Worm (Caenorhabditis elegans) whole organism, L3 larva: ENCODE data around the gene rps-4.

Source experiments
- ZK546.5 ChIP-seq: sonication (generic microtip); optimal IDR thresholded peaks from 2 replicates; lab custom pipeline; 2017; ENCODE audit warnings: missing biosample characterization, missing genetic modification characterization
- aly-2 ChIP-seq: fragments of 150-350 bp; optimal IDR thresholded peaks from 2 replicates; lab custom pipeline; 2014; ENCODE audit warnings: missing biosample characterization, missing genetic modification characterization
- ama-1 ChIP-seq: fragments of 150-350 bp; optimal IDR thresholded peaks from 2 replicates; lab custom pipeline; 2018
- ceh-16 ChIP-seq: sonication (generic microtip); optimal IDR thresholded peaks from 2 replicates; lab custom pipeline; 2017; ENCODE audit warnings: missing biosample characterization, missing genetic modification characterization
- ceh-28 ChIP-seq: fragments of 150-350 bp; optimal IDR thresholded peaks from 2 replicates; lab custom pipeline; 2014; ENCODE audit warnings: missing biosample characterization, missing genetic modification reagents, missing genetic modification characterization
- ceh-9 ChIP-seq: sonication (generic microtip); optimal IDR thresholded peaks from 2 replicates; lab custom pipeline; 2018; ENCODE audit warnings: missing biosample characterization, missing genetic modification characterization
- daf-12 ChIP-seq: fragments of 150-350 bp; optimal IDR thresholded peaks from 2 replicates; lab custom pipeline; 2014; ENCODE audit warnings: missing biosample characterization, missing genetic modification reagents, missing genetic modification characterization
- egl-27 ChIP-seq: sonication (generic microtip); optimal IDR thresholded peaks from 4 replicates; lab custom pipeline; 2017; ENCODE audit warnings: missing biosample characterization, missing genetic modification reagents, missing genetic modification characterization
- egl-5 ChIP-seq: fragments of 150-350 bp; optimal IDR thresholded peaks from 2 replicates; lab custom pipeline; 2017; ENCODE audit warnings: missing biosample characterization, missing genetic modification reagents, missing genetic modification characterization, inconsistent platforms
- elt-2 ChIP-seq: sonication (generic microtip); optimal IDR thresholded peaks from 2 replicates; lab custom pipeline; 2016; ENCODE audit warnings: missing genetic modification reagents, mild to moderate bottlenecking, missing genetic modification characterization, missing compliant biosample characterization
- elt-3 ChIP-seq, 3 experiments: fragments of 150-350 bp in 1 of 3; sonication (generic microtip) in 2 of 3; optimal IDR thresholded peaks; 2 replicates in 2 of 3; 4 replicates in 1 of 3; lab custom pipeline; 2014 to 2017; ENCODE audit warnings: missing biosample characterization in 3 of 3, missing genetic modification characterization in 3 of 3
- eor-1 ChIP-seq, 2 experiments: fragments of 150-350 bp; optimal IDR thresholded peaks; 2 replicates each; lab custom pipeline; 2014 to 2018; ENCODE audit warnings: missing biosample characterization in 2 of 2, missing genetic modification characterization in 2 of 2
- fkh-10 ChIP-seq: sonication (generic microtip); optimal IDR thresholded peaks from 2 replicates; lab custom pipeline; 2017; ENCODE audit warnings: missing biosample characterization, missing genetic modification reagents, missing genetic modification characterization
- fkh-2 ChIP-seq: fragments of 150-350 bp; optimal IDR thresholded peaks from 2 replicates; lab custom pipeline; 2014; ENCODE audit warnings: missing biosample characterization, missing genetic modification reagents, missing genetic modification characterization
- jun-1 ChIP-seq: fragments of 150-350 bp; optimal IDR thresholded peaks from 2 replicates; lab custom pipeline; 2014; ENCODE audit warnings: missing biosample characterization, missing genetic modification reagents, missing genetic modification characterization
- lin-15B ChIP-seq: fragments of 150-350 bp; optimal IDR thresholded peaks from 2 replicates; lab custom pipeline; 2014; ENCODE audit warnings: missing biosample characterization, missing genetic modification characterization
- lsy-12 ChIP-seq: sonication (generic microtip); optimal IDR thresholded peaks from 2 replicates; lab custom pipeline; 2016; ENCODE audit warnings: mild to moderate bottlenecking, missing genetic modification characterization, missing compliant biosample characterization
- mml-1 ChIP-seq: fragments of 150-350 bp; sonication (generic microtip); optimal IDR thresholded peaks from 3 replicates; lab custom pipeline; 2014; ENCODE audit warnings: missing biosample characterization, missing genetic modification characterization
- nfya-1 ChIP-seq: sonication (generic microtip); optimal IDR thresholded peaks from 2 replicates; lab custom pipeline; 2017; ENCODE audit warnings: missing genetic modification characterization, mild to moderate bottlenecking, missing compliant biosample characterization, antibody characterized with exemption, moderate library complexity; ENCODE audit not compliant: insufficient read depth
- nhr-11 ChIP-seq: fragments of 150-350 bp; optimal IDR thresholded peaks from 2 replicates; lab custom pipeline; 2014; ENCODE audit warnings: missing biosample characterization, missing genetic modification characterization
- nhr-23 ChIP-seq: fragments of 150-350 bp; optimal IDR thresholded peaks from 2 replicates; lab custom pipeline; 2014; ENCODE audit warnings: missing biosample characterization, missing genetic modification reagents, missing genetic modification characterization
- nhr-25 ChIP-seq: sonication (generic microtip); optimal IDR thresholded peaks from 2 replicates; lab custom pipeline; 2017; ENCODE audit warnings: missing biosample characterization, missing genetic modification characterization
- nhr-43 ChIP-seq: sonication (generic microtip); optimal IDR thresholded peaks from 2 replicates; lab custom pipeline; 2016; ENCODE audit warnings: mild to moderate bottlenecking, missing genetic modification characterization, missing compliant biosample characterization; ENCODE audit not compliant: poor library complexity, severe bottlenecking
- nhr-76 ChIP-seq: fragments of 150-350 bp; sonication (generic microtip); optimal IDR thresholded peaks from 5 replicates; lab custom pipeline; 2014; ENCODE audit warnings: missing biosample characterization, missing genetic modification characterization
- pha-4 ChIP-seq: fragments of 150-350 bp; optimal IDR thresholded peaks from 2 replicates; lab custom pipeline; 2014; ENCODE audit warnings: missing biosample characterization, missing genetic modification reagents, missing genetic modification characterization
- pqm-1 ChIP-seq: fragments of 150-350 bp; optimal IDR thresholded peaks from 2 replicates; lab custom pipeline; 2017; ENCODE audit warnings: missing biosample characterization, missing genetic modification characterization, inconsistent platforms
- snpc-4 ChIP-seq: fragments of 150-350 bp; optimal IDR thresholded peaks from 2 replicates; lab custom pipeline; 2014; ENCODE audit warnings: missing biosample characterization, missing genetic modification characterization
- tbx-2 ChIP-seq: sonication (generic microtip); optimal IDR thresholded peaks from 2 replicates; lab custom pipeline; 2016; ENCODE audit warnings: mild to moderate bottlenecking, missing genetic modification characterization, missing compliant biosample characterization
- unc-39 ChIP-seq: sonication (generic microtip); optimal IDR thresholded peaks from 4 replicates; lab custom pipeline; 2017; ENCODE audit warnings: missing biosample characterization, missing genetic modification characterization
- unc-62 ChIP-seq: fragments of 150-350 bp; sonication (generic microtip); optimal IDR thresholded peaks from 4 replicates; lab custom pipeline; 2014; ENCODE audit warnings: missing biosample characterization, missing genetic modification reagents, missing genetic modification characterization
- zag-1 ChIP-seq: fragments of 150-350 bp; optimal IDR thresholded peaks from 2 replicates; lab custom pipeline; 2014; ENCODE audit warnings: missing biosample characterization, missing genetic modification characterization
- ztf-11 ChIP-seq: fragments of 150-350 bp; optimal IDR thresholded peaks from 2 replicates; lab custom pipeline; 2014; ENCODE audit warnings: missing biosample characterization, missing genetic modification characterization
- ztf-4 ChIP-seq: fragments of 150-350 bp; optimal IDR thresholded peaks from 2 replicates; lab custom pipeline; 2014; ENCODE audit warnings: missing biosample characterization, missing genetic modification characterization

The rps-4 gene

ce11 chrIV:7057677-7058076 lies 26.8 kb downstream of the rps-4 start, which contains the start of gene srx-50:
Gene srx-50 (plus strand): TSS chrIV:7057977.
- TF ChIP-seq fkh-10 (GFP tag; lab: Kevin White, UChicago) (peak; percentile 18), egl-27 (tag; lab: Kevin White, UChicago) (no peak)

- TF ChIP-seq ama-1 (peak; percentile 76), nhr-25 (tag; lab: Kevin White, UChicago) (no peak)
Measured at ce11 chrIV:7052135-7052534, 32.3 kb downstream of the rps-4 start.

- TF ChIP-seq ama-1 (peak; percentile 86), nhr-11 (no peak), fkh-10 (GFP tag; lab: Kevin White, UChicago) (peak; percentile 12), nhr-25 (tag; lab: Kevin White, UChicago) (no peak), ztf-11 (no peak), zag-1 (no peak), ceh-28 (tag; lab: Kevin White, UChicago) (no peak), eor-1 (tag; optimal IDR thresholded peaks at IDR 0.05; lab: Kevin White, UChicago) (no peak), lsy-12 (tag; lab: Kevin White, UChicago) (no peak), elt-2 (tag; lab: Kevin White, UChicago) (no peak)
- TF ChIP-seq, all 47 proteins: peak for 2
Measured at ce11 chrIV:7051515-7051914, 33.0 kb downstream of the rps-4 start.

ce11 chrIV:7049672-7050206 lies 34.7 kb downstream of the rps-4 start, which contains the start of gene nhr-105:
Gene nhr-105 (plus strand): TSS chrIV:7050156.
- peak; percentile 86 for TF ChIP-seq elt-2 (tag; lab: Kevin White, UChicago)
- TF ChIP-seq pha-4: peak; percentile 40
- TF ChIP-seq nhr-43 (tag; lab: Kevin White, UChicago): peak; percentile 55
- no peak for TF ChIP-seq ZK546.5 (tag; lab: Kevin White, UChicago)
- TF ChIP-seq ama-1: peak; percentile 71
- TF ChIP-seq fkh-10 (GFP tag; lab: Kevin White, UChicago): peak; percentile 11
- peak in 1 of 3 experiments; percentile 2 for TF ChIP-seq elt-3 (tag; optimal IDR thresholded peaks at IDR 0.05; lab: Kevin White, UChicago)
- peak; percentile 67 for TF ChIP-seq nhr-25 (tag; lab: Kevin White, UChicago)
- TF ChIP-seq jun-1: peak; percentile 59
- peak; percentile 86 for TF ChIP-seq pqm-1 (tag; lab: Kevin White, UChicago)
- peak; percentile 65 for TF ChIP-seq egl-27 (tag; lab: Kevin White, UChicago)
- TF ChIP-seq unc-62 (GFP tag; lab: Kevin White, UChicago): peak; percentile 46
- TF ChIP-seq daf-12 (tag; lab: Kevin White, UChicago): no peak
- TF ChIP-seq egl-5 (tag; lab: Kevin White, UChicago): no peak
- TF ChIP-seq ceh-9 (tag; lab: Kevin White, UChicago): no peak
- TF ChIP-seq ceh-28 (tag; lab: Kevin White, UChicago): peak; percentile 70
- TF ChIP-seq lin-15B (tag; lab: Kevin White, UChicago): no peak
- peak; percentile 74 for TF ChIP-seq nhr-23
- peak; percentile 44 for TF ChIP-seq lsy-12 (tag; lab: Kevin White, UChicago)
- no peak for TF ChIP-seq ztf-4 (tag; lab: Kevin White, UChicago)
- TF ChIP-seq nfya-1: peak; percentile 39
- TF ChIP-seq snpc-4 (tag; lab: Kevin White, UChicago): peak; percentile 45

- TF ChIP-seq ztf-11 (no peak), pha-4 (peak; percentile 54), tbx-2 (tag; lab: Kevin White, UChicago) (no peak), nhr-25 (tag; lab: Kevin White, UChicago) (no peak), aly-2 (tag; lab: Kevin White, UChicago) (no peak), unc-39 (tag; lab: Kevin White, UChicago) (no peak), nhr-43 (tag; lab: Kevin White, UChicago) (no peak), nhr-76 (tag; lab: Kevin White, UChicago) (no peak), fkh-2 (tag; lab: Kevin White, UChicago) (no peak), elt-2 (tag; lab: Kevin White, UChicago) (peak; percentile 59), lsy-12 (tag; lab: Kevin White, UChicago) (peak; percentile 41), mml-1 (tag; lab: Kevin White, UChicago) (no peak), ceh-16 (tag; lab: Kevin White, UChicago) (no peak), nhr-23 (peak; percentile 50), pqm-1 (tag; lab: Kevin White, UChicago) (peak; percentile 19)
Measured at ce11 chrIV:7048637-7049245, 35.7 kb downstream of the rps-4 start.
